Worm (Caenorhabditis elegans): ENCODE measurements around the gene mec-15.
A peak's percentile ranks its signal among the peaks of the same experiment; 100 is the strongest.

DNA sequence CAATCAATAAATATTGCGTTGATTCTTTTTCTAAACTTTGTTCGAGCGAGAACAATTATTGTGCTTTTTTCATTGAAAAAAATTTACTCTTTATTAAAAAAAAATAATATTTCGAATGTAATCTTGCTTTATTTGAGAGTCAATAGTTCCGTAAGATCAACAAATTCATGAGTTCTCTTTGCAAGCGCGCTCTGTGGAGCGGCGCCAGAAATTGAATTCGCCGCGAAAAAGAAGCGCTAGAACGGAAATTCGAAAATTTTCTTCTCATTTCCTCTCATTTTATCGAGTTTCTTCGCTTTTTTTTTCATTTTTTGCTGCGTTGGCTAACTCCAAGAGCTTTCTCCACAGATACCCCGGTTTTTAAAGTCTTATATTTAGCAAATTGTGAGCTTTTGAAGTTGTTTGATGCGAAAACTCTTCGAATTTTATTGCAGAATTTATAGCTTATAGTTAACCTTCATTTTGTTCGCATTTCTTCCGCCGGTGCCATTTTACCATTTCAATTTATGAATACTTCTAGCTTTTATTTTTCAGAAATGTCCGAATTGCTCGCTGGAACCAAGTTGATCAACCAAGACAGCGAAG, 42.3 kb downstream of the mec-15 start, which contains the start of gene R05H5.3:
- no peak for TF ChIP-seq dao-5 (tag; optimal IDR thresholded peaks at IDR 0.05)
- TF ChIP-seq W03F9.2 (tag; optimal IDR thresholded peaks at IDR 0.05) = peak; percentile 49
